Fruit fly (Drosophila melanogaster) whole organism, embryonic: ENCODE data around the gene Capa.

Source experiments
- Atf6 ChIP-seq: fragments of 200-800 bp; sonication (Bioruptor generic); IDR thresholded peaks from 2 replicates; pipeline ENCODE4 v1.3.6; 2022; ENCODE audit warnings: missing biosample characterization, missing genetic modification characterization
- BEAF-32 ChIP-seq: fragments of 200-800 bp; sonication (Bioruptor generic); optimal IDR thresholded peaks from 3 replicates; lab custom pipeline; 2017; ENCODE audit warnings: missing biosample characterization, missing genetic modification characterization, mild to moderate bottlenecking, moderate library complexity, missing genetic modification reagents
- Bgb ChIP-seq: fragments of 200-800 bp; sonication (Bioruptor generic); IDR thresholded peaks from 2 replicates; pipeline ENCODE4 v1.3.6; 2022; ENCODE audit warnings: missing biosample characterization, missing genetic modification characterization; ENCODE audit not compliant: partially characterized antibody
- CG10959 ChIP-seq: fragments of 200-800 bp; sonication (Bioruptor generic); IDR thresholded peaks from 2 replicates; pipeline ENCODE4 v1.3.6; 2022; ENCODE audit warnings: missing biosample characterization, missing genetic modification characterization
- CG11247 ChIP-seq: fragments of 200-800 bp; sonication (Bioruptor generic); IDR thresholded peaks from 2 replicates; pipeline ENCODE4 v1.3.6; 2022; ENCODE audit warnings: missing biosample characterization, missing genetic modification characterization
- CG13287 ChIP-seq: fragments of 200-800 bp; sonication (Bioruptor generic); IDR thresholded peaks from 2 replicates; pipeline ENCODE4 v1.3.6; 2022; ENCODE audit warnings: missing biosample characterization, missing genetic modification characterization; ENCODE audit not compliant: partially characterized antibody
- CG14965 ChIP-seq: fragments of 200-800 bp; sonication (Bioruptor generic); optimal IDR thresholded peaks from 2 replicates; lab custom pipeline; 2016; ENCODE audit warnings: missing biosample characterization, missing genetic modification characterization, borderline replicate concordance
- CG1603 ChIP-seq: fragments of 200-800 bp; sonication (Bioruptor generic); optimal IDR thresholded peaks from 2 replicates; lab custom pipeline; 2019; ENCODE audit warnings: missing biosample characterization, mild to moderate bottlenecking, missing genetic modification characterization, moderate library complexity
- CG16813 ChIP-seq: fragments of 200-800 bp; sonication (Bioruptor generic); IDR thresholded peaks from 3 replicates; pipeline ENCODE4 v1.3.6; 2022; ENCODE audit warnings: missing biosample characterization, missing genetic modification characterization; ENCODE audit not compliant: partially characterized antibody
- CG17612 ChIP-seq: fragments of 200-800 bp; sonication (Bioruptor generic); IDR thresholded peaks from 2 replicates; pipeline ENCODE4 v1.3.6; 2022; ENCODE audit warnings: missing biosample characterization, missing genetic modification characterization
- CG17829 ChIP-seq: fragments of 200-800 bp; optimal IDR thresholded peaks from 2 replicates; lab custom pipeline; 2019; ENCODE audit warnings: missing biosample characterization, mild to moderate bottlenecking, missing genetic modification characterization, moderate library complexity
- CG18764 ChIP-seq: fragments of 200-800 bp; sonication (Bioruptor generic); optimal IDR thresholded peaks from 3 replicates; lab custom pipeline; 2016; ENCODE audit warnings: missing biosample characterization, missing genetic modification characterization
- CG2129 ChIP-seq: fragments of 200-800 bp; sonication (Bioruptor generic); IDR thresholded peaks from 2 replicates; pipeline ENCODE4 v1.3.6; 2022; ENCODE audit warnings: missing biosample characterization, missing genetic modification characterization; ENCODE audit not compliant: partially characterized antibody
- CG2202 ChIP-seq: fragments of 200-800 bp; sonication (Bioruptor generic); optimal IDR thresholded peaks from 2 replicates; lab custom pipeline; 2018; ENCODE audit warnings: missing biosample characterization, mild to moderate bottlenecking, missing genetic modification characterization
- CG34422 ChIP-seq: fragments of 200-800 bp; sonication (Bioruptor generic); IDR thresholded peaks from 3 replicates; pipeline ENCODE4 v1.3.6; 2022; ENCODE audit warnings: missing biosample characterization, missing genetic modification characterization
- CG4730 ChIP-seq: fragments of 200-800 bp; sonication (Bioruptor generic); IDR thresholded peaks from 2 replicates; pipeline ENCODE4 v1.3.6; 2022; ENCODE audit warnings: missing biosample characterization, missing genetic modification characterization
- CG6654 ChIP-seq: fragments of 200-800 bp; sonication (Bioruptor generic); optimal IDR thresholded peaks from 2 replicates; lab custom pipeline; 2017; ENCODE audit warnings: missing biosample characterization, mild to moderate bottlenecking, missing genetic modification characterization
- CG6791 ChIP-seq: fragments of 200-800 bp; sonication (Bioruptor generic); IDR thresholded peaks from 3 replicates; pipeline ENCODE4 v1.3.6; 2022; ENCODE audit warnings: missing biosample characterization, missing genetic modification characterization; ENCODE audit not compliant: partially characterized antibody
- CG7556 ChIP-seq: fragments of 200-800 bp; sonication (Bioruptor generic); optimal IDR thresholded peaks from 2 replicates; lab custom pipeline; 2017; ENCODE audit warnings: missing biosample characterization, mild to moderate bottlenecking, missing genetic modification characterization
- CG7963 ChIP-seq: fragments of 200-800 bp; sonication (Bioruptor generic); IDR thresholded peaks from 3 replicates; pipeline ENCODE4 v1.3.6; 2022; ENCODE audit warnings: missing biosample characterization, missing genetic modification characterization; ENCODE audit not compliant: partially characterized antibody
- CG9215 ChIP-seq: fragments of 200-800 bp; sonication (Bioruptor generic); IDR thresholded peaks from 2 replicates; pipeline ENCODE4 v1.3.6; 2022; ENCODE audit warnings: missing biosample characterization, missing genetic modification characterization
- Doc3 ChIP-seq: fragments of 200-800 bp; sonication (Bioruptor generic); IDR thresholded peaks from 3 replicates; pipeline ENCODE4 v1.3.6; 2022; ENCODE audit warnings: missing biosample characterization, missing genetic modification characterization; ENCODE audit not compliant: partially characterized antibody
- E2f2 ChIP-seq: fragments of 200-800 bp; sonication (Bioruptor generic); IDR thresholded peaks from 2 replicates; pipeline ENCODE4 v1.3.6; 2022; ENCODE audit warnings: missing biosample characterization, missing genetic modification characterization
- Elba2 ChIP-seq: fragments of 200-800 bp; sonication (Bioruptor generic); optimal IDR thresholded peaks from 3 replicates; lab custom pipeline; 2016; ENCODE audit warnings: missing biosample characterization, missing genetic modification characterization
- Fer3 ChIP-seq: fragments of 200-800 bp; sonication (Bioruptor generic); optimal IDR thresholded peaks from 2 replicates; lab custom pipeline; 2018; ENCODE audit warnings: missing biosample characterization, mild to moderate bottlenecking, missing genetic modification characterization, moderate library complexity
- H2.0 ChIP-seq: fragments of 200-800 bp; sonication (Bioruptor generic); IDR thresholded peaks from 2 replicates; pipeline ENCODE4 v1.3.6; 2022; ENCODE audit warnings: missing biosample characterization, missing genetic modification characterization
- HLH3B ChIP-seq: fragments of 200-800 bp; sonication (Bioruptor generic); IDR thresholded peaks from 2 replicates; pipeline ENCODE4 v1.3.6; 2022; ENCODE audit warnings: missing biosample characterization, missing genetic modification characterization
- MESR4 ChIP-seq: fragments of 200-800 bp; sonication (Bioruptor generic); optimal IDR thresholded peaks from 2 replicates; lab custom pipeline; 2018; ENCODE audit warnings: missing biosample characterization, mild to moderate bottlenecking, missing genetic modification characterization, moderate library complexity
- Oaz ChIP-seq: fragments of 200-800 bp; sonication (Bioruptor generic); IDR thresholded peaks from 2 replicates; pipeline ENCODE4 v1.3.6; 2022; ENCODE audit warnings: missing biosample characterization, missing genetic modification characterization
- Sin3A ChIP-seq: fragments of >200 bp; optimal IDR thresholded peaks from 2 replicates; lab custom pipeline; 2018
- Sry-δ ChIP-seq: fragments of 200-800 bp; sonication (Bioruptor generic); optimal IDR thresholded peaks from 2 replicates; lab custom pipeline; 2016; ENCODE audit warnings: missing biosample characterization, missing genetic modification characterization
- TFAM ChIP-seq: fragments of 200-800 bp; sonication (Bioruptor generic); optimal IDR thresholded peaks from 2 replicates; lab custom pipeline; 2017; ENCODE audit warnings: missing biosample characterization, missing genetic modification characterization, inconsistent platforms
- amos ChIP-seq: fragments of 200-800 bp; sonication (Bioruptor generic); IDR thresholded peaks from 2 replicates; pipeline ENCODE4 v1.3.6; 2022; ENCODE audit warnings: missing biosample characterization, missing genetic modification characterization; ENCODE audit not compliant: partially characterized antibody
- ara ChIP-seq: fragments of 200-800 bp; sonication (Bioruptor generic); IDR thresholded peaks from 2 replicates; pipeline ENCODE4 v1.3.6; 2022; ENCODE audit warnings: missing biosample characterization, missing genetic modification characterization
- bbx ChIP-seq: fragments of 200-800 bp; sonication (Bioruptor generic); IDR thresholded peaks from 2 replicates; pipeline ENCODE4 v1.3.6; 2022; ENCODE audit warnings: missing biosample characterization, missing genetic modification characterization; ENCODE audit not compliant: partially characterized antibody
- chinmo ChIP-seq: fragments of 200-800 bp; sonication (Bioruptor generic); IDR thresholded peaks from 4 replicates; pipeline ENCODE4 v1.3.6; 2022; ENCODE audit warnings: missing biosample characterization, missing genetic modification characterization; ENCODE audit not compliant: partially characterized antibody
- ci ChIP-seq: fragments of 200-800 bp; sonication (Bioruptor generic); IDR thresholded peaks from 3 replicates; pipeline ENCODE4 v1.3.6; 2022; ENCODE audit warnings: missing biosample characterization, missing genetic modification characterization
- corto ChIP-seq: fragments of 200-800 bp; sonication (Bioruptor generic); optimal IDR thresholded peaks from 2 replicates; lab custom pipeline; 2016; ENCODE audit warnings: missing biosample characterization, mild to moderate bottlenecking, missing genetic modification characterization, moderate library complexity
- crp ChIP-seq, 2 experiments: fragments of 200-800 bp; sonication (Bioruptor generic); optimal IDR thresholded peaks; 2 replicates in 1 of 2; 3 replicates in 1 of 2; lab custom pipeline; 2017; ENCODE audit warnings: missing biosample characterization in 2 of 2, missing genetic modification characterization in 2 of 2, mild to moderate bottlenecking in 1 of 2, moderate library complexity in 1 of 2
- gcm2 ChIP-seq: fragments of 200-800 bp; sonication (Bioruptor generic); optimal IDR thresholded peaks from 2 replicates; lab custom pipeline; 2016; ENCODE audit warnings: missing biosample characterization, missing genetic modification characterization
- hb ChIP-seq: fragments of 200-800 bp; sonication (Bioruptor generic); IDR thresholded peaks from 3 replicates; pipeline ENCODE4 v1.3.6; 2022; ENCODE audit warnings: missing biosample characterization, missing genetic modification characterization; ENCODE audit not compliant: partially characterized antibody
- inv ChIP-seq: fragments of 200-800 bp; sonication (Bioruptor generic); IDR thresholded peaks from 2 replicates; pipeline ENCODE4 v1.3.6; 2022; ENCODE audit warnings: missing biosample characterization, missing genetic modification characterization; ENCODE audit not compliant: partially characterized antibody
- mirr ChIP-seq: fragments of 200-800 bp; sonication (Bioruptor generic); optimal IDR thresholded peaks from 3 replicates; lab custom pipeline; 2018; ENCODE audit warnings: missing biosample characterization, mild to moderate bottlenecking, missing genetic modification characterization
- usp ChIP-seq: fragments of >200 bp; optimal IDR thresholded peaks from 2 replicates; lab custom pipeline; 2017; ENCODE audit warnings: missing biosample characterization, missing genetic modification characterization
- vnd ChIP-seq: fragments of 200-800 bp; sonication (Bioruptor generic); IDR thresholded peaks from 3 replicates; pipeline ENCODE4 v1.3.6; 2022; ENCODE audit warnings: missing biosample characterization, missing genetic modification characterization; ENCODE audit not compliant: partially characterized antibody

Capa gene

DNA sequence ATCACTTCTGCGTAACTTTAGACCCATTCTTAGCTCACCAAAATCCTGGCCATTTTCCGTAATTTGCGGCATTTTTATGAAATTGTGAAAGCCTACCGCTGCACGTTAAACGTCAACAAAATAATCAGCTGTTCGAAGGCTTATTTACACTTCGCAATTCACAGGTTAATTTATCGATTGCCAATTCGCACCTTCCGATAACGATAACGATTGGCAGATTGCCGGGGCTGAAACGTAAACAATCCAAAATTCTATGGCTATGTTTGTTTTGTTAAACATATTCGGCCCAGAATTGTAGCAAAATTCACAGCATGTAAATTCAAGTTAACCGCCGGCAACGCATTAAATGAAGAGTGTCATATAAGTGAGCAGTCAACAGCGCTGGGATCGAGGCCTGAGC is 21.6 kb upstream of the Capa start, which contains the start of the genes eIF2Balpha and Vps13B (continued):
- TF ChIP-seq BEAF-32 (GFP tag; lab: Kevin White, UChicago) (peak; percentile 8), bbx (GFP tag; lab: Robert Waterston, UW) (peak; percentile 94), ci (peak; percentile 40; the same call in 1 of the 3 replicates), hb (GFP tag; lab: Robert Waterston, UW) (peak; percentile 78), CG6654 (GFP tag; lab: Kevin White, UChicago) (no peak), CG13287 (GFP tag; lab: Robert Waterston, UW) (peak; percentile 86), Bgb (GFP tag; lab: Robert Waterston, UW) (peak; percentile 95), amos (GFP tag; lab: Robert Waterston, UW) (peak; percentile 70), usp (GFP tag; lab: Kevin White, UChicago) (no peak), CG17829 (tag; lab: Kevin White, UChicago) (no peak), ara (GFP tag; lab: Robert Waterston, UW) (peak; percentile 36; the same call in 1 of the 2 replicates), chinmo (peak; percentile 87; the same call in 2 of the 4 replicates), Sin3A (lab: Kevin White, UChicago) (peak; percentile 12), CG4730 (GFP tag; lab: Robert Waterston, UW) (no peak), CG7556 (GFP tag; lab: Kevin White, UChicago) (no peak), Elba2 (GFP tag; lab: Kevin White, UChicago) (no peak), Atf6 (GFP tag; lab: Robert Waterston, UW) (0 out of 2 replicates have a peak, but pooled peaks have one; percentile 33), vnd (GFP tag; lab: Robert Waterston, UW) (peak; percentile 53; the same call in 1 of the 3 replicates), CG18764 (GFP tag; lab: Kevin White, UChicago) (peak; percentile 100), inv (GFP tag; lab: Robert Waterston, UW) (peak; percentile 61; the same call in 1 of the 2 replicates), E2f2 (GFP tag; lab: Robert Waterston, UW) (0 out of 2 replicates have a peak, but pooled peaks have one; percentile 22), corto (GFP tag; lab: Kevin White, UChicago) (no peak), MESR4 (GFP tag; lab: Kevin White, UChicago) (peak; percentile 35), mirr (GFP tag; lab: Kevin White, UChicago) (no peak), H2.0 (GFP tag; lab: Robert Waterston, UW) (peak; percentile 32; the same call in 1 of the 2 replicates), Fer3 (tag; lab: Kevin White, UChicago) (no peak), Oaz (GFP tag; lab: Robert Waterston, UW) (0 out of 2 replicates have a peak, but pooled peaks have one; percentile 39), CG9215 (no peak), CG6791 (GFP tag; lab: Robert Waterston, UW) (peak; percentile 99), CG16813 (peak; percentile 59; the same call in 2 of the 3 replicates), Sry-δ (GFP tag; lab: Kevin White, UChicago) (no peak), CG10959 (GFP tag; lab: Robert Waterston, UW) (0 out of 2 replicates have a peak, but pooled peaks have one; percentile 6), gcm2 (GFP tag; lab: Kevin White, UChicago) (no peak), CG1603 (no peak), CG14965 (GFP tag; lab: Kevin White, UChicago) (no peak), TFAM (GFP tag; lab: Kevin White, UChicago) (no peak), CG2129 (GFP tag; lab: Robert Waterston, UW) (0 out of 2 replicates have a peak, but pooled peaks have one; percentile 15), HLH3B (GFP tag; lab: Robert Waterston, UW) (peak; percentile 45; the same call in 1 of the 2 replicates), Doc3 (GFP tag; lab: Robert Waterston, UW) (peak; percentile 85), CG34422 (GFP tag; lab: Robert Waterston, UW) (peak; percentile 61; the same call in 1 of the 3 replicates), crp (GFP tag; optimal IDR thresholded peaks at IDR 0.05; lab: Kevin White, UChicago) (peak in 1 of 2 experiments; percentile 87), CG11247 (GFP tag; lab: Robert Waterston, UW) (no peak), CG17612 (GFP tag; lab: Robert Waterston, UW) (no peak), CG7963 (GFP tag; lab: Robert Waterston, UW) (peak; percentile 96), CG2202 (tag; lab: Kevin White, UChicago) (no peak)
